Worm (Caenorhabditis elegans): Measurements from ENCODE around the gene C16C8.12.

DNA sequence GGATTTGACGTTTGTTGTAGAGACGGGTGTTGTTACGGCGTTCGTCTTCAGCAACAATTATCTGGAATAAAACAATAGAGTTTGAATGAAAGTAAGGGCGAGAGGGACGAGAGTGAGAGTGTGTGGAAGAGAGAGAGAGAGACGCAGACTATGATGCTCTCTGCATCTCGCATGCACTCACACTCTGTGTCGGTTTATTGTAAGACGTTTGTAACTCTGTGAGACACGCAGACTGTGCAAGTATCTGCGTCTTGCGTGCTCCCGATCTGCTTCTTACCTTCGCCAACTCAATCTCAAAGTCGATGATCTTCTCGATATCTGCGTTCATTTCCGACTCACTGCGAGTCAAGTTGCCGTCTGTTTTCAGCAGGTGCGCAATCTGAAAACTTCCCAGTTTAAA, 29.6 kb upstream of the C16C8.12 start:
- TF ChIP-seq unc-39 (tag; optimal IDR thresholded peaks at IDR 0.05) (no peak), unc-62 (GFP tag; optimal IDR thresholded peaks at IDR 0.05) (no peak), mml-1 (tag; optimal IDR thresholded peaks at IDR 0.05) (no peak), ceh-82 (tag; optimal IDR thresholded peaks at IDR 0.05) (no peak), nfya-1 (tag; optimal IDR thresholded peaks at IDR 0.05; ENCODE audit: insufficient read depth) (no peak), nhr-77 (tag; optimal IDR thresholded peaks at IDR 0.05) (no peak), eor-1 (tag; optimal IDR thresholded peaks at IDR 0.05) (no peak), ztf-11 (tag; optimal IDR thresholded peaks at IDR 0.05) (no peak), elt-2 (tag; optimal IDR thresholded peaks at IDR 0.05) (no peak), nhr-237 (tag; optimal IDR thresholded peaks at IDR 0.05) (no peak), nhr-76 (tag; optimal IDR thresholded peaks at IDR 0.05) (no peak), aly-2 (tag; optimal IDR thresholded peaks at IDR 0.05) (no peak), fos-1 (tag; optimal IDR thresholded peaks at IDR 0.05) (no peak)
